Worm (Caenorhabditis elegans) whole organism, L1 larva: Measurements from ENCODE around the gene R09A8.1.
"Not testable (repeated sequence)": the region's sequence is repeated elsewhere in the genome, so short reads cannot be mapped to it uniquely, and the experiment has no call there.

Experiments
- C04F5.9 ChIP-seq: sonication (generic microtip); optimal IDR thresholded peaks from 2 replicates; lab custom pipeline; 2016; ENCODE audit warnings: missing genetic modification characterization, missing compliant biosample characterization
- C34B4.2 ChIP-seq: sonication (generic microtip); optimal IDR thresholded peaks from 2 replicates; lab custom pipeline; 2017; ENCODE audit warnings: mild to moderate bottlenecking, missing genetic modification characterization, missing compliant biosample characterization
- F16B12.6 ChIP-seq: fragments of 150-350 bp; optimal IDR thresholded peaks from 2 replicates; lab custom pipeline; 2014; ENCODE audit warnings: missing biosample characterization, missing genetic modification characterization
- Y116A8C.19 ChIP-seq: sonication (generic microtip); optimal IDR thresholded peaks from 2 replicates; lab custom pipeline; 2016; ENCODE audit warnings: missing compliant biosample characterization, missing genetic modification characterization, borderline replicate concordance
- alr-1 ChIP-seq: fragments of 200-800 bp; sonication (Bioruptor generic); optimal IDR thresholded peaks from 2 replicates; lab custom pipeline; 2018; ENCODE audit warnings: borderline replicate concordance, mild to moderate bottlenecking, missing genetic modification characterization, missing compliant biosample characterization
- ceh-82 ChIP-seq, 3 experiments: fragments of 150-350 bp in 1 of 3; sonication (generic microtip) in 2 of 3; optimal IDR thresholded peaks; 2 replicates each; lab custom pipeline; 2014 to 2017; ENCODE audit warnings: missing biosample characterization in 3 of 3, missing genetic modification characterization in 3 of 3
- ceh-90 ChIP-seq: sonication (generic microtip); optimal IDR thresholded peaks from 2 replicates; lab custom pipeline; 2016; ENCODE audit warnings: missing genetic modification characterization, missing compliant biosample characterization
- dpl-1 ChIP-seq, 3 experiments: fragments of 150-350 bp in 2 of 3; sonication (generic microtip) in 1 of 3; optimal IDR thresholded peaks; 2 replicates each; lab custom pipeline; 2014 to 2017; ENCODE audit warnings: missing biosample characterization in 3 of 3, missing genetic modification characterization in 3 of 3, missing genetic modification reagents in 3 of 3
- efl-1 ChIP-seq, 4 experiments: fragments of 150-350 bp; optimal IDR thresholded peaks in 3 of 4; peaks in 1 of 4; 1 replicate in 1 of 4; 2 replicates in 3 of 4; lab custom pipeline; 2014; ENCODE audit warnings: missing biosample characterization in 2 of 4, missing genetic modification characterization in 2 of 4, missing genetic modification reagents in 2 of 4
- elt-2 ChIP-seq: sonication (generic microtip); optimal IDR thresholded peaks from 2 replicates; lab custom pipeline; 2016; ENCODE audit warnings: missing genetic modification characterization, mild to moderate bottlenecking, inconsistent platforms, missing compliant biosample characterization, missing genetic modification reagents
- fkh-10 ChIP-seq: sonication (generic microtip); optimal IDR thresholded peaks from 2 replicates; lab custom pipeline; 2017; ENCODE audit warnings: missing biosample characterization, missing genetic modification reagents, missing genetic modification characterization
- fkh-8 ChIP-seq: sonication (generic microtip); optimal IDR thresholded peaks from 2 replicates; lab custom pipeline; 2016; ENCODE audit warnings: mild to moderate bottlenecking, missing genetic modification characterization, missing compliant biosample characterization
- hlh-17 ChIP-seq: fragments of 200-800 bp; sonication (Bioruptor generic); optimal IDR thresholded peaks from 2 replicates; lab custom pipeline; 2018; ENCODE audit warnings: missing genetic modification characterization, mild to moderate bottlenecking, missing compliant biosample characterization, moderate library complexity, borderline replicate concordance
- isw-1 ChIP-seq: fragments of 200-800 bp; sonication (Bioruptor generic); IDR thresholded peaks from 2 replicates; pipeline ENCODE4 v1.3.6; 2022; ENCODE audit warnings: missing genetic modification characterization, missing compliant biosample characterization
- jun-1 ChIP-seq: fragments of 150-350 bp; optimal IDR thresholded peaks from 2 replicates; lab custom pipeline; 2014; ENCODE audit warnings: missing biosample characterization, missing genetic modification reagents, missing genetic modification characterization
- lin-35 ChIP-seq, 2 experiments: fragments of 150-350 bp; optimal IDR thresholded peaks; 2 replicates each; lab custom pipeline; 2014; ENCODE audit warnings: missing biosample characterization in 2 of 2, missing genetic modification characterization in 2 of 2, missing genetic modification reagents in 2 of 2
- mef-2 ChIP-seq: fragments of 150-350 bp; optimal IDR thresholded peaks from 2 replicates; lab custom pipeline; 2014; ENCODE audit warnings: missing biosample characterization, missing genetic modification characterization
- nhr-20 ChIP-seq: sonication (generic microtip); optimal IDR thresholded peaks from 2 replicates; lab custom pipeline; 2016; ENCODE audit warnings: mild to moderate bottlenecking, missing genetic modification characterization, missing compliant biosample characterization
- nhr-90 ChIP-seq: sonication (generic microtip); optimal IDR thresholded peaks from 2 replicates; lab custom pipeline; 2016; ENCODE audit warnings: mild to moderate bottlenecking, missing genetic modification characterization, missing compliant biosample characterization; ENCODE audit not compliant: poor library complexity
- pag-3 ChIP-seq: sonication (generic microtip); optimal IDR thresholded peaks from 2 replicates; lab custom pipeline; 2017; ENCODE audit warnings: missing genetic modification characterization, mild to moderate bottlenecking, missing compliant biosample characterization, antibody characterized with exemption, borderline replicate concordance; ENCODE audit not compliant: insufficient read depth
- pqm-1 ChIP-seq: sonication (generic microtip); optimal IDR thresholded peaks from 3 replicates; lab custom pipeline; 2017; ENCODE audit warnings: missing biosample characterization, missing genetic modification characterization
- snu-23 ChIP-seq: sonication (generic microtip); optimal IDR thresholded peaks from 2 replicates; lab custom pipeline; 2016; ENCODE audit warnings: missing genetic modification characterization, missing compliant biosample characterization
- sup-37 ChIP-seq: fragments of 200-800 bp; sonication (Bioruptor generic); optimal IDR thresholded peaks from 2 replicates; lab custom pipeline; 2018; ENCODE audit warnings: mild to moderate bottlenecking, missing genetic modification characterization, missing compliant biosample characterization
- swsn-7 ChIP-seq: sonication (generic microtip); optimal IDR thresholded peaks from 2 replicates; lab custom pipeline; 2016; ENCODE audit warnings: missing genetic modification characterization, missing compliant biosample characterization
- tlp-1 ChIP-seq: fragments of 150-350 bp; optimal IDR thresholded peaks from 2 replicates; lab custom pipeline; 2014; ENCODE audit warnings: missing biosample characterization, missing genetic modification characterization
- unc-130 ChIP-seq: fragments of 150-350 bp; optimal IDR thresholded peaks from 2 replicates; lab custom pipeline; 2017; ENCODE audit warnings: missing biosample characterization, missing genetic modification characterization, inconsistent platforms
- unc-62 ChIP-seq: fragments of 150-350 bp; optimal IDR thresholded peaks from 2 replicates; lab custom pipeline; 2014; ENCODE audit warnings: missing biosample characterization, missing genetic modification reagents, missing genetic modification characterization
- unc-86 ChIP-seq: sonication (generic microtip); optimal IDR thresholded peaks from 2 replicates; lab custom pipeline; 2016; ENCODE audit warnings: missing genetic modification characterization, missing compliant biosample characterization
- unc-98 ChIP-seq: fragments of 200-800 bp; sonication (Bioruptor generic); IDR thresholded peaks from 2 replicates; pipeline ENCODE4 v1.3.6; 2022; ENCODE audit warnings: missing genetic modification characterization, missing compliant biosample characterization
- xbp-1 ChIP-seq: sonication (generic microtip); optimal IDR thresholded peaks from 2 replicates; lab custom pipeline; 2016; ENCODE audit warnings: missing genetic modification characterization, missing compliant biosample characterization
- zag-1 ChIP-seq: fragments of 150-350 bp; optimal IDR thresholded peaks from 2 replicates; lab custom pipeline; 2014; ENCODE audit warnings: missing biosample characterization, missing genetic modification characterization
- zip-4 ChIP-seq: fragments of 200-800 bp; sonication (Bioruptor generic); optimal IDR thresholded peaks from 2 replicates; lab custom pipeline; 2018; ENCODE audit warnings: mild to moderate bottlenecking, missing genetic modification characterization, moderate library complexity, missing compliant biosample characterization

The R09A8.1 gene

DNA sequence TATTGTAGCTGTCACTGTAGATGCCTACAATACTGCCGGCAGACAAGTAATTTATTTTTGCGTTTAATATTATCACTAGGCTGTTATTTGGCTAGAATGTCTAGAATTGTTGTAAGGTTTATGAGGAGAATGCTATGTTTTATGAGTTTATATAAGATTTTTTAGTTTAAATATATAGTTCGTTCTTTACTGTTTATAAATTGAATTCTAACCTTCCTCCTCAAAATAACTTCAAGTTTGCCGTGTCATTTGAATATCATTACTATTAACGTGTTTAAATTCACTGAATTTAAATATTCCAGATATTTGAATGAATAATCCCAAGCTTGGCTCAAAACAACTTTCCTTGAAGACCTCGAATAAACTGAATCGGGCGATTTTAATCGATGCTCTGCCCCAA, at the start of gene R09A8.1:
Gene R09A8.1 (plus strand): TSS at position 301 of the 400 bp plus-strand sequence.
- TF ChIP-seq unc-62 (GFP tag; lab: Kevin White, UChicago); unc-98 (GFP tag; lab: Robert Waterston, UW); unc-130 (tag; lab: Kevin White, UChicago): not testable (repeated sequence)

- no peak for TF ChIP-seq xbp-1 (tag; lab: Kevin White, UChicago)
- no peak for TF ChIP-seq isw-1 (GFP tag; lab: Robert Waterston, UW)
- TF ChIP-seq nhr-90: no peak
- no peak for TF ChIP-seq sup-37 (GFP tag; lab: Kevin White, UChicago)
- no peak for TF ChIP-seq snu-23 (GFP tag; lab: Kevin White, UChicago)
- TF ChIP-seq elt-2 (tag; lab: Kevin White, UChicago): no peak
- no peak for TF ChIP-seq ceh-90 (tag; lab: Kevin White, UChicago)
- TF ChIP-seq dpl-1 (GFP tag; optimal IDR thresholded peaks at IDR 0.05; lab: Kevin White, UChicago): no peak
- no peak for TF ChIP-seq zip-4 (GFP tag; lab: Kevin White, UChicago)
- TF ChIP-seq C04F5.9: no peak
Observed at ce11 chrX:12574473-12574872, 39.1 kb upstream of the R09A8.1 start, which contains the start of gene T24D5.1. T24D5.1 (plus strand) TSS chrX:12574773.

DNA sequence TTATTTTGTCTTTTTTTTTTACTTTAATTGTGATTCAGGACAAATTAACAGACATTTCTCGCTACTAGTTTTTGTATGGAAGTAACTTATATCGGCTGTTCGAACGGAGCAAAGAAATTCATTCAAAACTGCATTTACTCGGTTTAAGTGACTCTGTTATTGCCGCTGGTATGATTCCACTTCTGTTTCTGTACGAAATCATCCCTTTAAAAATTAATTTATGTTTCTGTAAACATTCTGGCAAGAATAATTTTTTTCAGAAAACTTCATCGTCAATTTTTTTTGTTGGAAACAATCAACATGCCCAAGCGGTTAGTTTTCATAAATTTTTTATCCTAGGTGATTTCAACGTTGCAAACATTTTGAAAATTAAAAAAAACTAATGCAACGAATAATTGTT, 33.8 kb upstream of the R09A8.1 start, which contains the start of gene T24D5.3:
Gene T24D5.3 (plus strand): TSS at position 301 of the 400 bp plus-strand sequence.
- no peak for TF ChIP-seq unc-130 (tag; lab: Kevin White, UChicago)

- no peak for TF ChIP-seq xbp-1 (tag; lab: Kevin White, UChicago)
- no peak for TF ChIP-seq unc-86 (tag; lab: Kevin White, UChicago)
- no peak for TF ChIP-seq zag-1 (tag; lab: Kevin White, UChicago)
- TF ChIP-seq ceh-90 (tag; lab: Kevin White, UChicago): no peak
- TF ChIP-seq fkh-8 (tag; lab: Kevin White, UChicago): no peak
- no peak for TF ChIP-seq F16B12.6 (tag; lab: Kevin White, UChicago)
- TF ChIP-seq lin-35 (GFP tag; optimal IDR thresholded peaks at IDR 0.05; lab: Kevin White, UChicago): no peak
- no peak for TF ChIP-seq ceh-82 (tag; optimal IDR thresholded peaks at IDR 0.05; lab: Kevin White, UChicago)
- TF ChIP-seq mef-2: no peak
- no peak for TF ChIP-seq efl-1 (optimal IDR thresholded peaks at IDR 0.05; lab: Kevin White, UChicago)
- TF ChIP-seq efl-1 (GFP tag; optimal IDR thresholded peaks at IDR 0.05 in 1 of 2; lab: Kevin White, UChicago): no peak
- TF ChIP-seq pag-3 (tag; lab: Kevin White, UChicago): no peak
- no peak for TF ChIP-seq jun-1 (tag; lab: Kevin White, UChicago)
- no peak for TF ChIP-seq hlh-17 (GFP tag; lab: Kevin White, UChicago)
- TF ChIP-seq tlp-1: no peak
- no peak for TF ChIP-seq unc-130 (tag; lab: Kevin White, UChicago)
- TF ChIP-seq pqm-1 (tag; lab: Kevin White, UChicago): no peak
- TF ChIP-seq isw-1 (GFP tag; lab: Robert Waterston, UW): no peak
- TF ChIP-seq fkh-10 (GFP tag; lab: Kevin White, UChicago): no peak
Observed at ce11 chrX:12583497-12583896, 30.1 kb upstream of the R09A8.1 start.

DNA sequence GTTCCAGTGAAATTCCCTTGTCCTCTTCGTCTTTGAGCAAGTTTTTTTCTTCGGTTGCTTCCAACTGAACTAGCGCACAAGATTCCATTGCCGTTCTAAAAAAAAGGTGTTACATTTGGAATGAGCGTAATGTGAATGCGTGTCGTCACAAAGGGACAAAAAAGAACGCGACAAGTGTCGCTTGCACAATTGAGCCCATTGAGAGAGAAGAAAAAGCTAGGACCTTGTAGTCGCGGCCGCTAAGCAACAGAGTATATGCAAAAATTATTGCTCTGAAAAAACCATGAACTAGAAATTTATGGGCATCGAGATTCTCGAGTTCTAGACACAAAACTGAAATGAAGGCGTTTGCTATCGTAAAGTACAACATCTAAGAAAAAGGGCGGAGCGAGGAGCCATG, 27.2 kb upstream of the R09A8.1 start, which contains the start of gene T24D5.2:
Gene T24D5.2 (minus strand): TSS at position 101 of the 400 bp plus-strand sequence.
- TF ChIP-seq C34B4.2 (tag; lab: Kevin White, UChicago) (no peak), Y116A8C.19 (tag; lab: Kevin White, UChicago) (no peak), nhr-20 (tag; lab: Kevin White, UChicago) (no peak), swsn-7 (no peak), alr-1 (tag; lab: Kevin White, UChicago) (no peak)
